Fruit fly (Drosophila melanogaster) whole organism, prepupa: Measurements from ENCODE around the gene Cwc25.

Experiments used
- Blimp-1 ChIP-seq: fragments of 200-800 bp; sonication (Bioruptor generic); optimal IDR thresholded peaks from 3 replicates; lab custom pipeline; 2017; ENCODE audit warnings: missing biosample characterization, missing genetic modification characterization, mild to moderate bottlenecking, moderate library complexity, missing genetic modification reagents
- CG10669 ChIP-seq: fragments of 200-800 bp; sonication (Bioruptor generic); optimal IDR thresholded peaks from 3 replicates; lab custom pipeline; 2018; ENCODE audit warnings: missing biosample characterization, mild to moderate bottlenecking, missing genetic modification characterization, moderate library complexity
- CG11294 ChIP-seq: fragments of 200-800 bp; sonication (Bioruptor generic); IDR thresholded peaks from 2 replicates; pipeline ENCODE4 v1.3.6; 2022; ENCODE audit warnings: missing biosample characterization, missing genetic modification characterization
- CG11762 ChIP-seq: fragments of 200-800 bp; sonication (Bioruptor generic); optimal IDR thresholded peaks from 3 replicates; lab custom pipeline; 2016; ENCODE audit warnings: missing biosample characterization, missing genetic modification characterization; ENCODE audit not compliant: insufficient read depth
- CG15336 ChIP-seq: fragments of 200-800 bp; sonication (Bioruptor generic); IDR thresholded peaks from 2 replicates; pipeline ENCODE4 v1.3.6; 2022; ENCODE audit warnings: missing biosample characterization, missing genetic modification characterization
- CG1621 ChIP-seq: fragments of 200-800 bp; sonication (Bioruptor generic); optimal IDR thresholded peaks from 3 replicates; lab custom pipeline; 2018; ENCODE audit warnings: missing biosample characterization, mild to moderate bottlenecking, missing genetic modification characterization
- CG16779 ChIP-seq: fragments of 200-800 bp; sonication (Bioruptor generic); optimal IDR thresholded peaks from 3 replicates; lab custom pipeline; 2017; ENCODE audit warnings: missing biosample characterization, mild to moderate bottlenecking, missing genetic modification characterization
- CG3032 ChIP-seq: fragments of 200-800 bp; optimal IDR thresholded peaks from 2 replicates; lab custom pipeline; 2019; ENCODE audit warnings: missing biosample characterization, mild to moderate bottlenecking, missing genetic modification characterization, moderate library complexity
- CG32006 ChIP-seq: fragments of 200-800 bp; sonication (Bioruptor generic); optimal IDR thresholded peaks from 3 replicates; lab custom pipeline; 2017; ENCODE audit warnings: missing biosample characterization, mild to moderate bottlenecking, missing genetic modification characterization
- CG3919 ChIP-seq: fragments of 200-800 bp; sonication (Bioruptor generic); optimal IDR thresholded peaks from 3 replicates; lab custom pipeline; 2016; ENCODE audit warnings: missing biosample characterization, missing genetic modification characterization
- CG4318 ChIP-seq: fragments of 200-800 bp; sonication (Bioruptor generic); optimal IDR thresholded peaks from 3 replicates; lab custom pipeline; 2017; ENCODE audit warnings: missing biosample characterization, mild to moderate bottlenecking, missing genetic modification characterization
- CG6163 ChIP-seq: fragments of 200-800 bp; sonication (Bioruptor generic); IDR thresholded peaks from 3 replicates; pipeline ENCODE4 v1.3.6; 2022; ENCODE audit warnings: missing biosample characterization, missing genetic modification characterization
- CG6276 ChIP-seq: fragments of 200-800 bp; sonication (Bioruptor generic); optimal IDR thresholded peaks from 2 replicates; lab custom pipeline; 2017; ENCODE audit warnings: missing biosample characterization, mild to moderate bottlenecking, missing genetic modification characterization
- CG6792 ChIP-seq: fragments of 200-800 bp; sonication (Bioruptor generic); optimal IDR thresholded peaks from 3 replicates; lab custom pipeline; 2016; ENCODE audit warnings: missing biosample characterization, missing genetic modification characterization
- CG6808 ChIP-seq: fragments of 200-800 bp; sonication (Bioruptor generic); optimal IDR thresholded peaks from 3 replicates; lab custom pipeline; 2017; ENCODE audit warnings: missing biosample characterization, missing genetic modification characterization, mild to moderate bottlenecking, moderate library complexity, missing genetic modification reagents
- CG6854 ChIP-seq: fragments of 200-800 bp; sonication (Bioruptor generic); optimal IDR thresholded peaks from 2 replicates; lab custom pipeline; 2017; ENCODE audit warnings: missing biosample characterization, mild to moderate bottlenecking, missing genetic modification characterization
- CG7368 ChIP-seq: fragments of 200-800 bp; sonication (Bioruptor generic); optimal IDR thresholded peaks from 3 replicates; lab custom pipeline; 2016; ENCODE audit warnings: missing biosample characterization, missing genetic modification characterization
- CG8119 ChIP-seq: fragments of 200-800 bp; sonication (Bioruptor generic); IDR thresholded peaks from 3 replicates; pipeline ENCODE4 v1.3.6; 2022; ENCODE audit warnings: missing biosample characterization, missing genetic modification characterization
- CG8319 ChIP-seq: fragments of 200-800 bp; sonication (Bioruptor generic); optimal IDR thresholded peaks from 3 replicates; lab custom pipeline; 2016; ENCODE audit warnings: missing biosample characterization, missing genetic modification characterization
- CG8632 ChIP-seq: fragments of 200-800 bp; sonication (Bioruptor generic); optimal IDR thresholded peaks from 3 replicates; lab custom pipeline; 2016; ENCODE audit warnings: missing biosample characterization, missing genetic modification characterization
- CG9139 ChIP-seq: fragments of 200-800 bp; sonication (Bioruptor generic); optimal IDR thresholded peaks from 3 replicates; lab custom pipeline; 2017; ENCODE audit warnings: missing biosample characterization, mild to moderate bottlenecking, missing genetic modification characterization
- Eip78C ChIP-seq: fragments of 200-800 bp; sonication (Bioruptor generic); peaks from one replicate; lab custom pipeline; 2016; ENCODE audit warnings: missing biosample characterization, missing genetic modification characterization
- Eip93F ChIP-seq: fragments of 200-800 bp; sonication (Bioruptor generic); optimal IDR thresholded peaks from 2 replicates; lab custom pipeline; 2016; ENCODE audit warnings: missing biosample characterization, mild to moderate bottlenecking, missing genetic modification characterization
- Ets21C ChIP-seq: fragments of 200-800 bp; sonication (Bioruptor generic); optimal IDR thresholded peaks from 3 replicates; lab custom pipeline; 2016; ENCODE audit warnings: missing biosample characterization, missing genetic modification characterization
- Ets96B ChIP-seq: fragments of 200-800 bp; optimal IDR thresholded peaks from 2 replicates; lab custom pipeline; 2019; ENCODE audit warnings: missing biosample characterization, mild to moderate bottlenecking, missing genetic modification characterization, moderate library complexity
- Gug ChIP-seq: fragments of 200-800 bp; sonication (Bioruptor generic); IDR thresholded peaks from 2 replicates; pipeline ENCODE4 v1.3.6; 2022; ENCODE audit warnings: missing biosample characterization, missing genetic modification characterization
- Hr38 ChIP-seq: sonication (Bioruptor generic); optimal IDR thresholded peaks from 2 replicates; lab custom pipeline; 2016; ENCODE audit warnings: missing biosample characterization, missing genetic modification characterization
- Hr39 ChIP-seq: fragments of 200-800 bp; sonication (Bioruptor generic); optimal IDR thresholded peaks from 2 replicates; lab custom pipeline; 2016; ENCODE audit warnings: missing biosample characterization, missing genetic modification characterization
- Hr4 ChIP-seq: fragments of 200-800 bp; sonication (Bioruptor generic); optimal IDR thresholded peaks from 3 replicates; lab custom pipeline; 2016; ENCODE audit warnings: missing biosample characterization, missing genetic modification characterization
- Met ChIP-seq: fragments of 200-800 bp; sonication (Bioruptor generic); optimal IDR thresholded peaks from 3 replicates; lab custom pipeline; 2016; ENCODE audit warnings: missing biosample characterization, missing genetic modification characterization
- OdsH ChIP-seq: fragments of 200-800 bp; sonication (Bioruptor generic); optimal IDR thresholded peaks from 3 replicates; lab custom pipeline; 2016; ENCODE audit warnings: missing biosample characterization, missing genetic modification characterization
- Smox ChIP-seq: fragments of 200-800 bp; sonication (Bioruptor generic); optimal IDR thresholded peaks from 3 replicates; lab custom pipeline; 2016; ENCODE audit warnings: missing biosample characterization, missing genetic modification characterization
- Sox102F ChIP-seq: fragments of 200-800 bp; sonication (Bioruptor generic); optimal IDR thresholded peaks from 2 replicates; lab custom pipeline; 2016; ENCODE audit warnings: missing biosample characterization, mild to moderate bottlenecking, missing genetic modification characterization
- Sox14 ChIP-seq: fragments of 200-800 bp; sonication (Bioruptor generic); optimal IDR thresholded peaks from 3 replicates; lab custom pipeline; 2016; ENCODE audit warnings: missing biosample characterization, missing genetic modification characterization
- Sox15 ChIP-seq: fragments of 200-800 bp; sonication (Bioruptor generic); optimal IDR thresholded peaks from 3 replicates; lab custom pipeline; 2016; ENCODE audit warnings: missing biosample characterization, missing genetic modification characterization
- achi ChIP-seq: fragments of 200-800 bp; sonication (Bioruptor generic); optimal IDR thresholded peaks from 3 replicates; lab custom pipeline; 2016; ENCODE audit warnings: missing biosample characterization, missing genetic modification characterization
- acj6 ChIP-seq: fragments of 200-800 bp; sonication (Bioruptor generic); optimal IDR thresholded peaks from 3 replicates; lab custom pipeline; 2016; ENCODE audit warnings: missing biosample characterization, missing genetic modification characterization
- cyc ChIP-seq: fragments of 200-800 bp; sonication (Bioruptor generic); optimal IDR thresholded peaks from 3 replicates; lab custom pipeline; 2016; ENCODE audit warnings: missing biosample characterization, missing genetic modification characterization
- dac ChIP-seq: fragments of 200-800 bp; sonication (Bioruptor generic); optimal IDR thresholded peaks from 2 replicates; lab custom pipeline; 2017; ENCODE audit warnings: missing biosample characterization, mild to moderate bottlenecking, missing genetic modification characterization
- dsx ChIP-seq: fragments of 200-800 bp; optimal IDR thresholded peaks from 3 replicates; lab custom pipeline; 2019; ENCODE audit warnings: missing biosample characterization, mild to moderate bottlenecking, missing genetic modification characterization, moderate library complexity; ENCODE audit not compliant: poor library complexity, severe bottlenecking
- eg ChIP-seq: fragments of 200-800 bp; sonication (Bioruptor generic); IDR thresholded peaks from 3 replicates; pipeline ENCODE4 v1.3.6; 2022; ENCODE audit warnings: missing biosample characterization, missing genetic modification characterization
- esn ChIP-seq: fragments of 200-800 bp; sonication (Bioruptor generic); optimal IDR thresholded peaks from 2 replicates; lab custom pipeline; 2016; ENCODE audit warnings: missing biosample characterization, mild to moderate bottlenecking, missing genetic modification characterization, moderate library complexity
- fd59A ChIP-seq: fragments of 200-800 bp; sonication (Bioruptor generic); optimal IDR thresholded peaks from 2 replicates; lab custom pipeline; 2017; ENCODE audit warnings: missing biosample characterization, mild to moderate bottlenecking, missing genetic modification characterization, missing genetic modification reagents
- fd85E ChIP-seq: fragments of 200-800 bp; sonication (Bioruptor generic); optimal IDR thresholded peaks from 3 replicates; lab custom pipeline; 2016; ENCODE audit warnings: missing biosample characterization, missing genetic modification characterization
- fkh ChIP-seq: fragments of 200-800 bp; sonication (Bioruptor generic); optimal IDR thresholded peaks from 3 replicates; lab custom pipeline; 2017; ENCODE audit warnings: missing biosample characterization, mild to moderate bottlenecking, missing genetic modification characterization, moderate library complexity
- lz ChIP-seq: fragments of 200-800 bp; sonication (Bioruptor generic); optimal IDR thresholded peaks from 3 replicates; lab custom pipeline; 2016; ENCODE audit warnings: missing biosample characterization, missing genetic modification characterization
- net ChIP-seq: fragments of 200-800 bp; sonication (Bioruptor generic); optimal IDR thresholded peaks from 3 replicates; lab custom pipeline; 2016; ENCODE audit warnings: missing biosample characterization, missing genetic modification characterization
- pdm3 ChIP-seq: fragments of 200-800 bp; sonication (Bioruptor generic); optimal IDR thresholded peaks from 3 replicates; lab custom pipeline; 2016; ENCODE audit warnings: missing biosample characterization, missing genetic modification characterization
- ss ChIP-seq, 2 experiments: fragments of 200-800 bp; sonication (Bioruptor generic); optimal IDR thresholded peaks; 2 replicates in 1 of 2; 3 replicates in 1 of 2; lab custom pipeline; 2017 to 2018; ENCODE audit warnings: mild to moderate bottlenecking in 2 of 2, missing biosample characterization in 2 of 2, missing genetic modification characterization in 2 of 2, moderate library complexity in 1 of 2
- topi ChIP-seq: fragments of 200-800 bp; sonication (Bioruptor generic); optimal IDR thresholded peaks from 3 replicates; lab custom pipeline; 2016; ENCODE audit warnings: missing biosample characterization, missing genetic modification characterization

The Cwc25 gene

DNA sequence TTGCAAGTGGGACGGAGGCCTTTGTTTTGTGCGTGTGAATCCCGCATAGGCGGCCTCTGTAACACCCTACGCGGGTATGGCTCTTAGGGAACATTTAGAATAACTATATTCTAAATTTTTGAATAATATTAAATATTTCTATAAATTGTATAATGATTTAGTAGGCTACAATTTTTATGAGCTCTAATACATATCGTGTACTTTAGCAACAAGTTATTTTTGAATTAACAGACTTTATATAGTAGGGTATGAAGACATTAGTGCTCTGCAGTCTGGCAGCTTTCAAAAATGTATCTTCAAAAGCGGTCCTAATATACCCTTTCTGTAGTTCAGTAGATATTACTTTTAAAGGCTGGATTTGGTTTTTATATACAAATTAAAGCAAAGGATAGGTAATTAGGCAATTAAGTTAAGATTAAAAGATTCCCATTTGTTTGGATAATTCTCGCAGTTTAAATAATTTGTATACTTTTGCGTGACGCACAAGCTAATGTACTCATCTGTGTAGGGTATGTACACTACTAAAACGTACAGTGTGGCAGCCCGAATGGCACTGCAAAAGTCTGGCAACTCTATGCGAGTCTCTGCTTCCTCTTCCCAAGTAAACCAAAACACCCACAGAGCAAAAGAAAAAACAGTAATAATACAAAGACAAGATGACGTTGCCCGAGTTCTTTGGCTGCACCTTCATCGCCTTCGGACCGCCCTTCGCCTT, 20.9 kb downstream of the Cwc25 start, which contains the start of the genes Snx21 and aph-1:
Gene Snx21, minus strand, starts transcription at position 7 of the 715 bp plus-strand sequence.
Gene aph-1, plus strand, starts transcription at position 575 of the 715 bp plus-strand sequence.
- TF ChIP-seq Ets21C (GFP tag; lab: Kevin White, UChicago), result peak; percentile 88
- TF ChIP-seq Gug, result peak; percentile 82
- TF ChIP-seq CG10669, result peak; percentile 88
- peak; percentile 70 for TF ChIP-seq fd85E (GFP tag; lab: Kevin White, UChicago)
- TF ChIP-seq Sox102F (GFP tag; lab: Kevin White, UChicago), result peak; percentile 91
- peak; percentile 85 for TF ChIP-seq fkh (GFP tag; lab: Kevin White, UChicago)
- peak; percentile 84 for TF ChIP-seq topi (GFP tag; lab: Kevin White, UChicago)
- peak; percentile 88 for TF ChIP-seq CG6808 (GFP tag; lab: Kevin White, UChicago)
- peak; percentile 93 for TF ChIP-seq esn (GFP tag; lab: Kevin White, UChicago)
- peak; percentile 92 for TF ChIP-seq pdm3 (GFP tag; lab: Kevin White, UChicago)
- peak; percentile 89 for TF ChIP-seq Sox14 (GFP tag; lab: Kevin White, UChicago)
- TF ChIP-seq Hr38 (GFP tag; lab: Kevin White, UChicago), result no peak
- peak; percentile 84 for TF ChIP-seq CG4318
- TF ChIP-seq Hr39 (GFP tag; lab: Kevin White, UChicago), result peak; percentile 92
- peak; percentile 88 for TF ChIP-seq Met (GFP tag; lab: Kevin White, UChicago)
- TF ChIP-seq Eip93F, result peak; percentile 87
- TF ChIP-seq dac (GFP tag; lab: Kevin White, UChicago), result peak; percentile 75
- TF ChIP-seq CG8319 (GFP tag; lab: Kevin White, UChicago), result peak; percentile 72
- peak; percentile 87 for TF ChIP-seq Smox (GFP tag; lab: Kevin White, UChicago)
- peak; percentile 81 for TF ChIP-seq CG6792
- peak; percentile 85 for TF ChIP-seq CG6276 (GFP tag; lab: Kevin White, UChicago)
- peak; percentile 92 for TF ChIP-seq OdsH
- TF ChIP-seq ss (GFP tag; optimal IDR thresholded peaks at IDR 0.05; lab: Kevin White, UChicago), result peak; percentile 88 to 89
- TF ChIP-seq achi (GFP tag; lab: Kevin White, UChicago), result peak; percentile 90
- TF ChIP-seq CG6163 (GFP tag; lab: Robert Waterston, UW), result peak; percentile 89
- TF ChIP-seq Ets96B, result peak; percentile 90
- peak; percentile 84 for TF ChIP-seq CG9139 (GFP tag; lab: Kevin White, UChicago)
- peak; percentile 93 for TF ChIP-seq acj6
- TF ChIP-seq CG3032 (tag; lab: Kevin White, UChicago), result peak; percentile 89
- peak; percentile 90 for TF ChIP-seq CG15336
- peak; percentile 90 for TF ChIP-seq CG8632 (GFP tag; lab: Kevin White, UChicago)
- peak; percentile 89 for TF ChIP-seq cyc (GFP tag; lab: Kevin White, UChicago)
- TF ChIP-seq CG1621 (tag; lab: Kevin White, UChicago), result peak; percentile 61
- TF ChIP-seq CG16779 (tag; lab: Kevin White, UChicago), result peak; percentile 81
- peak; percentile 87 for TF ChIP-seq eg (GFP tag; lab: Robert Waterston, UW)
- TF ChIP-seq net (GFP tag; lab: Kevin White, UChicago), result peak; percentile 87
- TF ChIP-seq CG32006 (GFP tag; lab: Kevin White, UChicago), result peak; percentile 91
- TF ChIP-seq CG11294 (GFP tag; lab: Robert Waterston, UW), result peak; percentile 81
- TF ChIP-seq Eip78C, result peak; percentile 94
- peak; percentile 83 for TF ChIP-seq dsx
- peak; percentile 93 for TF ChIP-seq lz
- TF ChIP-seq CG8119 (GFP tag; lab: Robert Waterston, UW), result peak; percentile 88
- peak; percentile 79 for TF ChIP-seq fd59A (GFP tag; lab: Kevin White, UChicago)
- peak; percentile 89 for TF ChIP-seq CG11762 (GFP tag; lab: Kevin White, UChicago)
- TF ChIP-seq Blimp-1 (GFP tag; lab: Kevin White, UChicago), result peak; percentile 73
- TF ChIP-seq CG3919 (GFP tag; lab: Kevin White, UChicago), result peak; percentile 86
- peak; percentile 89 for TF ChIP-seq CG6854 (GFP tag; lab: Kevin White, UChicago)
- peak; percentile 82 for TF ChIP-seq CG7368 (GFP tag; lab: Kevin White, UChicago)
- TF ChIP-seq Sox15 (GFP tag; lab: Kevin White, UChicago), result peak; percentile 88
- TF ChIP-seq Hr4, result peak; percentile 91
